Worm (Caenorhabditis elegans) whole organism, late embryonic: ENCODE results near the gene Y25C1A.13.
"Not testable (repeated sequence)": the region's sequence is repeated elsewhere in the genome, so short reads cannot be mapped to it uniquely, and the experiment has no call there.

Source experiments
- C08G9.2 ChIP-seq: sonication (generic microtip); optimal IDR thresholded peaks from 2 replicates; lab custom pipeline; 2016; ENCODE audit warnings: mild to moderate bottlenecking, missing genetic modification characterization, moderate library complexity, missing compliant biosample characterization
- F13H6.1 ChIP-seq: sonication (generic microtip); optimal IDR thresholded peaks from 2 replicates; lab custom pipeline; 2016; ENCODE audit warnings: missing genetic modification characterization, missing compliant biosample characterization
- K09A11.1 ChIP-seq: sonication (generic microtip); optimal IDR thresholded peaks from 2 replicates; lab custom pipeline; 2017; ENCODE audit warnings: antibody characterized with exemption, mild to moderate bottlenecking, missing genetic modification characterization, missing compliant biosample characterization; ENCODE audit not compliant: insufficient read depth
- Y22D7AL.16 ChIP-seq: sonication (generic microtip); optimal IDR thresholded peaks from 2 replicates; lab custom pipeline; 2016; ENCODE audit warnings: missing genetic modification characterization, missing compliant biosample characterization
- ama-1 ChIP-seq: fragments of 150-350 bp; optimal IDR thresholded peaks from 2 replicates; lab custom pipeline; 2014
- ceh-19 ChIP-seq: fragments of 200-800 bp; sonication (Bioruptor generic); optimal IDR thresholded peaks from 2 replicates; lab custom pipeline; 2018; ENCODE audit warnings: mild to moderate bottlenecking, missing genetic modification characterization, missing compliant biosample characterization
- ceh-2 ChIP-seq: sonication (generic microtip); optimal IDR thresholded peaks from 2 replicates; lab custom pipeline; 2016; ENCODE audit warnings: missing genotype, missing genetic modification characterization, missing compliant biosample characterization
- ceh-24 ChIP-seq: sonication (generic microtip); optimal IDR thresholded peaks from 2 replicates; lab custom pipeline; 2016; ENCODE audit warnings: mild to moderate bottlenecking, missing genetic modification characterization, missing compliant biosample characterization
- ceh-30 ChIP-seq: fragments of 150-350 bp; optimal IDR thresholded peaks from 2 replicates; lab custom pipeline; 2014; ENCODE audit warnings: missing biosample characterization, missing genetic modification characterization
- ceh-31 ChIP-seq: sonication (generic microtip); optimal IDR thresholded peaks from 2 replicates; lab custom pipeline; 2016; ENCODE audit warnings: missing genetic modification characterization, missing compliant biosample characterization
- ceh-34 ChIP-seq: sonication (generic microtip); optimal IDR thresholded peaks from 2 replicates; lab custom pipeline; 2016; ENCODE audit warnings: mild to moderate bottlenecking, missing genetic modification characterization, missing compliant biosample characterization
- ceh-45 ChIP-seq: fragments of 200-800 bp; sonication (Bioruptor generic); IDR thresholded peaks from 2 replicates; pipeline ENCODE4 v1.3.6; 2022; ENCODE audit warnings: missing genetic modification reagents, missing genetic modification characterization, missing compliant biosample characterization
- ceh-48 ChIP-seq: sonication (generic microtip); optimal IDR thresholded peaks from 2 replicates; lab custom pipeline; 2016; ENCODE audit warnings: missing genetic modification characterization, inconsistent platforms, missing compliant biosample characterization
- ceh-6 ChIP-seq: fragments of 200-800 bp; sonication (Bioruptor generic); optimal IDR thresholded peaks from 2 replicates; lab custom pipeline; 2018; ENCODE audit warnings: mild to moderate bottlenecking, missing genetic modification characterization, missing compliant biosample characterization
- ceh-9 ChIP-seq: sonication (generic microtip); optimal IDR thresholded peaks from 2 replicates; lab custom pipeline; 2016; ENCODE audit warnings: mild to moderate bottlenecking, missing genetic modification characterization, inconsistent platforms, missing compliant biosample characterization
- dmd-4 ChIP-seq: sonication (generic microtip); optimal IDR thresholded peaks from 2 replicates; lab custom pipeline; 2016; ENCODE audit warnings: borderline replicate concordance, missing genetic modification characterization, missing compliant biosample characterization
- eyg-1 ChIP-seq: sonication (generic microtip); optimal IDR thresholded peaks from 2 replicates; lab custom pipeline; 2016; ENCODE audit warnings: missing genotype, missing genetic modification characterization, missing compliant biosample characterization
- fkh-6 ChIP-seq: sonication (generic microtip); optimal IDR thresholded peaks from 2 replicates; lab custom pipeline; 2016; ENCODE audit warnings: missing genetic modification characterization, missing compliant biosample characterization
- gmeb-2 ChIP-seq: sonication (generic microtip); optimal IDR thresholded peaks from 2 replicates; lab custom pipeline; 2016; ENCODE audit warnings: missing genetic modification characterization, inconsistent platforms, missing compliant biosample characterization
- hlh-13 ChIP-seq: fragments of 200-800 bp; sonication (Bioruptor generic); optimal IDR thresholded peaks from 2 replicates; lab custom pipeline; 2018; ENCODE audit warnings: mild to moderate bottlenecking, missing genetic modification characterization, missing compliant biosample characterization
- hlh-15 ChIP-seq: sonication (generic microtip); optimal IDR thresholded peaks from 2 replicates; lab custom pipeline; 2016; ENCODE audit warnings: missing genetic modification characterization, missing compliant biosample characterization
- hlh-30 ChIP-seq: sonication (generic microtip); optimal IDR thresholded peaks from 2 replicates; lab custom pipeline; 2017; ENCODE audit warnings: antibody characterized with exemption, missing genetic modification characterization, missing compliant biosample characterization; ENCODE audit not compliant: insufficient read depth
- hlh-8 ChIP-seq: sonication (generic microtip); optimal IDR thresholded peaks from 2 replicates; lab custom pipeline; 2016; ENCODE audit warnings: missing genotype, missing genetic modification characterization, missing compliant biosample characterization
- lim-6 ChIP-seq: sonication (generic microtip); optimal IDR thresholded peaks from 2 replicates; lab custom pipeline; 2016; ENCODE audit warnings: missing genetic modification characterization, missing compliant biosample characterization
- lin-11 ChIP-seq: fragments of 200-800 bp; sonication (Bioruptor generic); optimal IDR thresholded peaks from 2 replicates; lab custom pipeline; 2018; ENCODE audit warnings: mild to moderate bottlenecking, missing genetic modification characterization, missing compliant biosample characterization
- mec-3 ChIP-seq: sonication (generic microtip); optimal IDR thresholded peaks from 2 replicates; lab custom pipeline; 2016; ENCODE audit warnings: borderline replicate concordance, missing genetic modification characterization, missing compliant biosample characterization
- nfya-1 ChIP-seq: sonication (generic microtip); optimal IDR thresholded peaks from 2 replicates; lab custom pipeline; 2017; ENCODE audit warnings: missing genetic modification characterization, mild to moderate bottlenecking, missing compliant biosample characterization, antibody characterized with exemption, moderate library complexity
- nhr-11 ChIP-seq: fragments of 150-350 bp; optimal IDR thresholded peaks from 2 replicates; lab custom pipeline; 2014; ENCODE audit warnings: missing biosample characterization, missing genetic modification characterization
- npax-4 ChIP-seq: sonication (generic microtip); optimal IDR thresholded peaks from 2 replicates; lab custom pipeline; 2016; ENCODE audit warnings: missing genetic modification characterization, missing compliant biosample characterization
- pat-9 ChIP-seq: fragments of 200-800 bp; sonication (Bioruptor generic); optimal IDR thresholded peaks from 2 replicates; lab custom pipeline; 2018; ENCODE audit warnings: mild to moderate bottlenecking, missing genetic modification characterization, moderate library complexity, missing compliant biosample characterization
- pax-1 ChIP-seq: fragments of 150-350 bp; optimal IDR thresholded peaks from 2 replicates; lab custom pipeline; 2014; ENCODE audit warnings: missing biosample characterization, missing genetic modification characterization
- pha-2 ChIP-seq: sonication (generic microtip); optimal IDR thresholded peaks from 2 replicates; lab custom pipeline; 2017; ENCODE audit warnings: mild to moderate bottlenecking, missing genetic modification characterization, missing compliant biosample characterization
- pqm-1 ChIP-seq: sonication (generic microtip); optimal IDR thresholded peaks from 2 replicates; lab custom pipeline; 2016; ENCODE audit warnings: missing genetic modification characterization, missing compliant biosample characterization
- rnt-1 ChIP-seq: sonication (generic microtip); optimal IDR thresholded peaks from 2 replicates; lab custom pipeline; 2016; ENCODE audit warnings: missing genetic modification characterization, missing compliant biosample characterization
- sdc-2 ChIP-seq: sonication (generic microtip); optimal IDR thresholded peaks from 2 replicates; lab custom pipeline; 2016; ENCODE audit warnings: missing genotype, missing genetic modification characterization, missing compliant biosample characterization
- syd-9 ChIP-seq: sonication (generic microtip); optimal IDR thresholded peaks from 2 replicates; lab custom pipeline; 2016; ENCODE audit warnings: mild to moderate bottlenecking, missing genetic modification characterization, moderate library complexity, missing compliant biosample characterization
- tbx-2 ChIP-seq: sonication (generic microtip); optimal IDR thresholded peaks from 2 replicates; lab custom pipeline; 2016; ENCODE audit warnings: missing genetic modification characterization, missing compliant biosample characterization
- tbx-7 ChIP-seq: sonication (generic microtip); optimal IDR thresholded peaks from 2 replicates; lab custom pipeline; 2016; ENCODE audit warnings: missing genotype, missing genetic modification characterization, missing compliant biosample characterization
- ttx-3 ChIP-seq: sonication (generic microtip); optimal IDR thresholded peaks from 2 replicates; lab custom pipeline; 2016; ENCODE audit warnings: missing genetic modification reagents, missing genetic modification characterization, missing compliant biosample characterization
- unc-42 ChIP-seq: sonication (generic microtip); optimal IDR thresholded peaks from 2 replicates; lab custom pipeline; 2016; ENCODE audit warnings: missing genotype, missing genetic modification characterization, missing compliant biosample characterization
- unc-86 ChIP-seq: sonication (generic microtip); optimal IDR thresholded peaks from 2 replicates; lab custom pipeline; 2016; ENCODE audit warnings: missing genetic modification characterization, missing compliant biosample characterization
- zip-5 ChIP-seq: sonication (generic microtip); optimal IDR thresholded peaks from 2 replicates; lab custom pipeline; 2016; ENCODE audit warnings: missing genetic modification characterization, missing compliant biosample characterization
- ztf-16 ChIP-seq: sonication (generic microtip); optimal IDR thresholded peaks from 2 replicates; lab custom pipeline; 2017; ENCODE audit warnings: missing genetic modification characterization, missing compliant biosample characterization

Gene Y25C1A.13

DNA sequence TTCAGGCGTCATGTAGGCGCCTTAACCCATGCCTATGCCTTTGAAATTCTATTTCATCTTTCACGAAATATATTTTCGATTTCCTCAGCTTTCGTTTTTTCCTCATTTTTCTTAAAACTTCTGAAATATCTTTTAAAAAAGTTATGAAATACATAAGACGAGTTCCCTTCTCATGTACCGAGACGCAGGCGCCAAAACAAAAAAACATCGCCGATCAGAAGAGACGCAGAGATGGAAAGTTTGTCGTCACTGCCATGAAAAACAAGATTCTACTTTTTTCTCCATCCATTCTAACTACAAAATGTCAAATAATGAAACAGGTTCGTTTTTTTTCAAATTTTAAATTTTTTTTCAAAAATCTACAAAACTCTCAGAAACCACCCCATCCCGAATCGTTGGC lies 18.0 kb upstream of the Y25C1A.13 start, which contains the start of gene chil-24:
Gene chil-24, plus strand, starts transcription at position 156 of the 400 bp plus-strand sequence.
- TF ChIP-seq F13H6.1 (tag; lab: Kevin White, UChicago), result no peak
- TF ChIP-seq ceh-45, result no peak
- TF ChIP-seq unc-86, result no peak
- no peak for TF ChIP-seq rnt-1
- no peak for TF ChIP-seq C08G9.2 (tag; lab: Kevin White, UChicago)
- no peak for TF ChIP-seq zip-5 (tag; lab: Kevin White, UChicago)
- TF ChIP-seq ceh-24 (tag; lab: Kevin White, UChicago), result no peak
- TF ChIP-seq ceh-34 (tag; lab: Kevin White, UChicago), result no peak
- no peak for TF ChIP-seq eyg-1 (tag; lab: Kevin White, UChicago)
- TF ChIP-seq fkh-6 (tag; lab: Kevin White, UChicago), result no peak
- TF ChIP-seq hlh-13, result no peak
- no peak for TF ChIP-seq mec-3
- TF ChIP-seq gmeb-2 (tag; lab: Kevin White, UChicago), result no peak

DNA sequence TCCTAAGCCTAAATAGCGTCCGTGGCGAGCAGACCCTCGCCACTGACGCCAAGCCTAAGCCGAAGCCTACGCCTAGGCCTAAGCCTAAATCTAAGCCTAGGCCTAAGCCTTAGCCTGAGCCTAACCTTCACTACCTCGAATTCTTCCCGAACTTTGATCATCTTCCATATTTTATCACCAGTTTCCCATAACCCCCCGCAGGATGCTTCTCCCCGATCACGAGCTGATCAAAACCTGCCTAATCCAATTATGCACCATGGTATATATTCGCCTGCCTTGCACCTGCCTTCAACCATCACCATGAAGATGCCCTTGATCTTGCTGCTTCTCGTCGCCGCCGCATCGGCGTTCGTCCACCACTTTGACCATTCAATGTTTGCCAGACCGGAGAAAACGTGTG lies 15.7 kb upstream of the Y25C1A.13 start, which contains the start of gene ins-31:
Gene ins-31, plus strand, starts transcription at position 301 of the 400 bp plus-strand sequence.
- not testable (repeated sequence) for TF ChIP-seq ceh-31 (tag; lab: Kevin White, UChicago); nhr-11; ceh-2 (tag; lab: Kevin White, UChicago)

DNA sequence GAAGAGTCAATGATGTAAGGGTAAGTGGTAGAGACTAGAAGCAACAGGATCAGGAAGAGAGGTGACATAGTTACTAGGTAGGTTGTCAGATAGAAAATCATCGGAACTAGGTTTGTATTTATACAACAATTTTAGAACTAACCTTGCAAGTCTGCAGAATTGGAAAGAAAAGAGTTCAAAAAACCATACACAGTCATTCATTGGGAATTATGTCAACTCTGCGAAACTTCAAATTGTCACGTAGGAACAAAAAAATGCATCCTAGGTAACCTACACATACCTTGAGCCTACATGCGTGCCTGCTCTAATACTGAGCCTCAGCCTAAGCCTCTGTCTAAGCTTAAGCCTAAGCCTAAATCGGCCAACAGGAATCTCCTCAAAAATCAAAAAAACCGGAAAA lies 15.3 kb upstream of the Y25C1A.13 start, which contains the start of gene ins-19:
Gene ins-19, minus strand, starts transcription at position 101 of the 400 bp plus-strand sequence.
- TF ChIP-seq ttx-3 (tag; lab: Kevin White, UChicago) (no peak), hlh-30 (tag; lab: Kevin White, UChicago) (no peak), tbx-7 (tag; lab: Kevin White, UChicago) (no peak), C08G9.2 (tag; lab: Kevin White, UChicago) (no peak), hlh-13 (no peak)

DNA sequence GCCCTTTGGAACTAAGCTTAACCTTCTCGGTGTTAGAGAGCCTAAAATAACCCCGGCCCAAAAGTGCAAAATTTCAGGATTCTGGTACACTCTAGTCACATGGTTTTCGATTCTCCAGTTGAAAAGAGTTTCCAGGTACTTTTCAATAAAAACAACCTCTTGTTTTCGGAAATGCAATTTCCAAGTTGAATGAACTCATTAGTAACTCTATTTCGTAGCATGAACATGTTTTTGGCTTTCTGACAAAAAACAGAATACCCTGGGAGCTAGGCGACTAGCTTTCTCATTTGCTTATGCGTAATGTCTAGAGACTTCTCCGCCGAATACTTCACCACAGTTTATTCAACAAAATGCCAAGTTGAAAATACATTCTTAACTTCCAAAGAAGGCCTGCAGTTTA lies 12.2 kb upstream of the Y25C1A.13 start, which contains the start of gene srh-71:
Gene srh-71, plus strand, starts transcription at position 301 of the 400 bp plus-strand sequence.
- no peak for TF ChIP-seq pat-9 (tag; lab: Kevin White, UChicago)
- no peak for TF ChIP-seq F13H6.1 (tag; lab: Kevin White, UChicago)
- TF ChIP-seq unc-42 (tag; lab: Kevin White, UChicago), result no peak
- TF ChIP-seq fkh-6 (tag; lab: Kevin White, UChicago), result no peak
- TF ChIP-seq dmd-4 (tag; lab: Kevin White, UChicago), result no peak
- no peak for TF ChIP-seq lim-6 (tag; lab: Kevin White, UChicago)
- no peak for TF ChIP-seq ztf-16 (tag; lab: Kevin White, UChicago)
- TF ChIP-seq nfya-1, result no peak
- no peak for TF ChIP-seq lin-11
- no peak for TF ChIP-seq tbx-2 (tag; lab: Kevin White, UChicago)
- TF ChIP-seq hlh-15 (tag; lab: Kevin White, UChicago), result no peak
- TF ChIP-seq K09A11.1 (tag; lab: Kevin White, UChicago), result no peak
- TF ChIP-seq ceh-6 (GFP tag; lab: Kevin White, UChicago), result no peak
- no peak for TF ChIP-seq ceh-9
- TF ChIP-seq syd-9 (tag; lab: Kevin White, UChicago), result no peak
- no peak for TF ChIP-seq npax-4 (tag; lab: Kevin White, UChicago)
- TF ChIP-seq ceh-48, result no peak
- TF ChIP-seq, all 69 proteins: peak for 0

DNA sequence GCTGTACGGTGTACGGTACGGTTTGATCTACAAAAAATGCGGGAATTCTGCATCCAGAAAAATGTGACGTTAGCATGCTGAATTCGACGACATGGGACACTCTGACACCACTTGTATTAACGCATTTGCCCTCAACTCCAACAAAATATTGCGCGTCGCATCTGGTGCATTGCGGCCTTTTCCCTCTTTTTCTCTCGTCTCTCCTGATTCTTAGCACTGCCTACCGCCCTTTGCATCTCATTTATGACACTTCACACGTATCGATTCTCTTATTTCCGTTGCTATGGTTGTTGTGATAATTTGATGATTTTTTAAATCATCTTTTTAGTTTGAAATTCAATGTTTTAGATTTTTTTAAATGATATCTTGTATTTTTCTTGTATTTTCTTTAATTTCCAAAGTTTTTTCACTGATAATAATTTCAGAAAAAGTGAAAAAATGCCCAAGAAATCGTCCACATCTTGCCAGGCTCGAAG lies 7.9 kb upstream of the Y25C1A.13 start, which contains the start of gene T10D4.6:
Gene T10D4.6, plus strand, starts transcription at position 426 of the 476 bp plus-strand sequence.
- TF ChIP-seq pax-1 (no peak), ceh-19 (GFP tag; lab: Kevin White, UChicago) (no peak), unc-86 (no peak), hlh-8 (tag; lab: Kevin White, UChicago) (no peak), sdc-2 (tag; lab: Kevin White, UChicago) (no peak), dmd-4 (tag; lab: Kevin White, UChicago) (no peak), tbx-2 (tag; lab: Kevin White, UChicago) (peak; percentile 70), nfya-1 (peak; percentile 42), C08G9.2 (tag; lab: Kevin White, UChicago) (no peak), ceh-31 (tag; lab: Kevin White, UChicago) (peak; percentile 27), zip-5 (tag; lab: Kevin White, UChicago) (no peak), ceh-24 (tag; lab: Kevin White, UChicago) (no peak), ceh-34 (tag; lab: Kevin White, UChicago) (peak; percentile 40), pqm-1 (tag; lab: Kevin White, UChicago) (no peak), ceh-2 (tag; lab: Kevin White, UChicago) (peak; percentile 0), ceh-30 (no peak), lin-11 (no peak), Y22D7AL.16 (tag; lab: Kevin White, UChicago) (no peak), pha-2 (no peak), ama-1 (no peak), unc-42 (tag; lab: Kevin White, UChicago) (peak; percentile 34), syd-9 (tag; lab: Kevin White, UChicago) (no peak)
